Worm (Caenorhabditis elegans): Measurements from ENCODE around the gene C09H10.5.

C09H10.5 gene

ce11 chrII:11125059-11125594, 21.6 kb upstream of the C09H10.5 start:
- TF ChIP-seq pbrm-1 (GFP tag; IDR thresholded peaks at IDR 0.05), result 0 out of 2 replicates have a peak, but pooled peaks have one; percentile 20
- TF ChIP-seq nfya-2 (GFP tag; IDR thresholded peaks at IDR 0.05), result no peak
- TF ChIP-seq egrh-3 (GFP tag; IDR thresholded peaks at IDR 0.05), result no peak
- TF ChIP-seq madf-3 (GFP tag; IDR thresholded peaks at IDR 0.05), result 0 out of 2 replicates have a peak, but pooled peaks have one; percentile 73
- TF ChIP-seq ceh-79 (tag; optimal IDR thresholded peaks at IDR 0.05), result no peak
- TF ChIP-seq F57C9.4 (tag; optimal IDR thresholded peaks at IDR 0.05), result no peak
- TF ChIP-seq ztf-18 (tag; optimal IDR thresholded peaks at IDR 0.05), result no peak
- no peak for TF ChIP-seq zim-3 (tag; optimal IDR thresholded peaks at IDR 0.05)
- TF ChIP-seq efl-1 (GFP tag; optimal IDR thresholded peaks at IDR 0.05), result no peak
- TF ChIP-seq F22D6.2 (tag; optimal IDR thresholded peaks at IDR 0.05), result no peak
- TF ChIP-seq attf-6 (GFP tag; IDR thresholded peaks at IDR 0.05), result no peak
- TF ChIP-seq hlh-12 (tag; optimal IDR thresholded peaks at IDR 0.05), result no peak
- peak; percentile 16 for TF ChIP-seq him-1 (tag; optimal IDR thresholded peaks at IDR 0.05)
- TF ChIP-seq cebp-1 (GFP tag; IDR thresholded peaks at IDR 0.05), result no peak
- peak; percentile 23 for TF ChIP-seq cebp-1 (tag; optimal IDR thresholded peaks at IDR 0.05)
- no peak for TF ChIP-seq F10E7.11 (tag; optimal IDR thresholded peaks at IDR 0.05)
- no peak for TF ChIP-seq Y79H2A.3 (GFP tag; conservative IDR thresholded peaks at IDR 0.05)
- no peak for TF ChIP-seq akir-1 (GFP tag; optimal IDR thresholded peaks at IDR 0.05)
- peak; percentile 32; the same call in 1 of the 2 replicates for TF ChIP-seq mcd-1 (GFP tag; IDR thresholded peaks at IDR 0.05)
- TF ChIP-seq nhr-120 (GFP tag; IDR thresholded peaks at IDR 0.05), result no peak
- peak; percentile 25 for TF ChIP-seq athp-1 (tag; optimal IDR thresholded peaks at IDR 0.05)
- no peak for TF ChIP-seq ama-1 (optimal IDR thresholded peaks at IDR 0.05)
- TF ChIP-seq ama-1 (GFP tag; optimal IDR thresholded peaks at IDR 0.05), result no peak
- TF ChIP-seq ztf-22 (GFP tag; optimal IDR thresholded peaks at IDR 0.05), result no peak
- TF ChIP-seq D2030.7 (GFP tag; IDR thresholded peaks at IDR 0.05), result 0 out of 2 replicates have a peak, but pooled peaks have one; percentile 9
- TF ChIP-seq F39B2.1 (GFP tag; IDR thresholded peaks at IDR 0.05), result no peak
- no peak for TF ChIP-seq ceh-27 (GFP tag; optimal IDR thresholded peaks at IDR 0.05)
- TF ChIP-seq F37B4.10 (GFP tag; IDR thresholded peaks at IDR 0.05), result no peak
- no peak for TF ChIP-seq dpff-1 (tag; optimal IDR thresholded peaks at IDR 0.05)
- TF ChIP-seq B0261.1 (tag; optimal IDR thresholded peaks at IDR 0.05), result no peak
- TF ChIP-seq snpc-4 (GFP tag; optimal IDR thresholded peaks at IDR 0.05), result peak; percentile 0
- TF ChIP-seq snpc-4 (tag; optimal IDR thresholded peaks at IDR 0.05), result peak in 1 of 4 experiments; percentile 0
- TF ChIP-seq rec-8 (tag; optimal IDR thresholded peaks at IDR 0.05), result no peak
- TF ChIP-seq rpc-1 (optimal IDR thresholded peaks at IDR 0.05), result no peak
- TF ChIP-seq rpc-1 (tag; optimal IDR thresholded peaks at IDR 0.05), result no peak
- no peak for TF ChIP-seq lin-35 (GFP tag; optimal IDR thresholded peaks at IDR 0.05)
- no peak for TF ChIP-seq unc-62 (GFP tag; optimal IDR thresholded peaks at IDR 0.05)
- TF ChIP-seq ceh-91 (GFP tag; IDR thresholded peaks at IDR 0.05), result no peak
- TF ChIP-seq nhr-179 (tag; optimal IDR thresholded peaks at IDR 0.05), result no peak
- no peak for TF ChIP-seq chd-7 (tag; optimal IDR thresholded peaks at IDR 0.05)
- TF ChIP-seq zfh-2 (GFP tag; conservative IDR thresholded peaks at IDR 0.05), result no peak
- peak; percentile 57 for TF ChIP-seq madf-6 (GFP tag; IDR thresholded peaks at IDR 0.05)
- TF ChIP-seq Y56A3A.18 (GFP tag; IDR thresholded peaks at IDR 0.05), result no peak
- no peak for TF ChIP-seq mel-28 (tag; optimal IDR thresholded peaks at IDR 0.05; ENCODE audit: borderline replicate concordance)
- TF ChIP-seq F52B5.7 (tag; optimal IDR thresholded peaks at IDR 0.05), result no peak
- no peak for TF ChIP-seq dox-1 (GFP tag; IDR thresholded peaks at IDR 0.05)
- no peak for TF ChIP-seq Y53F4B.3 (GFP tag; IDR thresholded peaks at IDR 0.05)
- no peak for TF ChIP-seq tbx-9 (tag; optimal IDR thresholded peaks at IDR 0.05; ENCODE audit: borderline replicate concordance)
- TF ChIP-seq hlh-26 (GFP tag; conservative IDR thresholded peaks at IDR 0.05), result 0 out of 2 replicates have a peak, but pooled peaks have one; percentile 19
- no peak for TF ChIP-seq T26A5.8 (tag; optimal IDR thresholded peaks at IDR 0.05)
